Fruit fly (Drosophila melanogaster) whole organism, adult: ENCODE data around the gene CG11555.
A peak's percentile ranks its signal among the peaks of the same experiment; 100 is the strongest.

Source experiments
- CG12768 ChIP-seq: fragments of 200-800 bp; sonication (Bioruptor generic); optimal IDR thresholded peaks from 2 replicates; lab custom pipeline; 2017; ENCODE audit warnings: missing biosample characterization, missing genetic modification characterization, mild to moderate bottlenecking, moderate library complexity, missing genetic modification reagents
- CG33017 ChIP-seq: fragments of 200-800 bp; sonication (Bioruptor generic); optimal IDR thresholded peaks from 2 replicates; lab custom pipeline; 2018; ENCODE audit warnings: missing biosample characterization, mild to moderate bottlenecking, missing genetic modification characterization, moderate library complexity
- CG5204 ChIP-seq: fragments of 200-800 bp; sonication (Bioruptor generic); optimal IDR thresholded peaks from 2 replicates; lab custom pipeline; 2016; ENCODE audit warnings: missing biosample characterization, missing genetic modification characterization
- CG7101 ChIP-seq: fragments of 200-800 bp; sonication (Bioruptor generic); optimal IDR thresholded peaks from 2 replicates; lab custom pipeline; 2018; ENCODE audit warnings: missing biosample characterization, mild to moderate bottlenecking, missing genetic modification characterization, moderate library complexity
- Clk ChIP-seq: fragments of 200-800 bp; sonication (Bioruptor generic); optimal IDR thresholded peaks from 2 replicates; lab custom pipeline; 2017; ENCODE audit warnings: missing biosample characterization, missing genetic modification characterization
- Crg-1 ChIP-seq: fragments of 200-800 bp; sonication (Bioruptor generic); optimal IDR thresholded peaks from 2 replicates; lab custom pipeline; 2016; ENCODE audit warnings: missing biosample characterization, missing genetic modification characterization
- Mnt ChIP-seq: fragments of 200-800 bp; sonication (Bioruptor generic); optimal IDR thresholded peaks from 2 replicates; lab custom pipeline; 2016; ENCODE audit warnings: missing biosample characterization, mild to moderate bottlenecking, missing genetic modification characterization
- cnc ChIP-seq, 2 experiments: fragments of >200 bp; optimal IDR thresholded peaks; 2 replicates each; lab custom pipeline; 2017
- ovo ChIP-seq: fragments of 200-800 bp; sonication (Bioruptor generic); optimal IDR thresholded peaks from 2 replicates; lab custom pipeline; 2016; ENCODE audit warnings: missing biosample characterization, missing genetic modification characterization
- pad ChIP-seq: fragments of 200-800 bp; sonication (Bioruptor generic); optimal IDR thresholded peaks from 3 replicates; lab custom pipeline; 2017; ENCODE audit warnings: missing biosample characterization, missing genetic modification characterization, mild to moderate bottlenecking, moderate library complexity, missing genetic modification reagents
- tj ChIP-seq: fragments of 200-800 bp; sonication (Bioruptor generic); optimal IDR thresholded peaks from 3 replicates; lab custom pipeline; 2017; ENCODE audit warnings: missing biosample characterization, mild to moderate bottlenecking, missing genetic modification characterization, moderate library complexity
- toe ChIP-seq: fragments of 200-800 bp; sonication (Bioruptor generic); optimal IDR thresholded peaks from 2 replicates; lab custom pipeline; 2016; ENCODE audit warnings: missing biosample characterization, missing genetic modification characterization

dm6 chr2L:303306-303962 lies 29.8 kb downstream of the CG11555 start:
- TF ChIP-seq Crg-1 (GFP tag; lab: Kevin White, UChicago) (no peak), CG7101 (no peak), cnc (optimal IDR thresholded peaks at IDR 0.05; lab: Kevin White, UChicago) (no peak), toe (GFP tag; lab: Kevin White, UChicago) (no peak), CG12768 (GFP tag; lab: Kevin White, UChicago) (no peak), CG5204 (no peak), pad (GFP tag; lab: Kevin White, UChicago) (no peak), tj (peak; percentile 66), Mnt (GFP tag; lab: Kevin White, UChicago) (no peak), ovo (GFP tag; lab: Kevin White, UChicago) (no peak), Clk (GFP tag; lab: Kevin White, UChicago) (no peak), CG33017 (tag; lab: Kevin White, UChicago) (no peak)
